Worm (Caenorhabditis elegans): ENCODE data around the gene sre-28.

DNA sequence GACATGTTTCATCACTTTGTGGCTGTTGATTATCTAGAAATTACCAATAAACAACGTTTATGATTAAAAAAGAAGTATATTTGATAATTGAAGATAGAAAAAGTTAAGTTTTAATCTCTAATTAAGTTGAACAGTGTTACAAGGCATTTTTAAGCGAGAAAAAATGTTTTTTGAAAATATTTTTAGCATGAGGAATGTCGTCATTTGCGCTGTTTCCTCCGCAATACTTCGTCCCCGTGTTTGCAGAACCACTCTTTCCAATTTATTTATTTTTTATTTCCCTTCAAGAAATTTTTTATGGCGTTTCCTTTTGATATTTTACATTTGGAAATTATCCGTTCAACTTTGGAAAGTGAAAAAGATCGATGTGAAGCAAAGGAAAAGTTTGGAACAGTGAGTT lies 47.4 kb downstream of the sre-28 start, which contains the start of the genes rde-1 and trpp-6:
- TF ChIP-seq T22C8.4 (GFP tag; IDR thresholded peaks at IDR 0.05) (no peak), ztf-23 (GFP tag; IDR thresholded peaks at IDR 0.05) (no peak), flt-1 (GFP tag; IDR thresholded peaks at IDR 0.05) (no peak), cog-1 (tag; optimal IDR thresholded peaks at IDR 0.05) (no peak), ref-1 (GFP tag; conservative IDR thresholded peaks at IDR 0.05) (no peak)

Measured in whole organism, midembryonic.